Fruit fly (Drosophila melanogaster) Kc167 (cell line): ENCODE data around the gene ssp2.

ENCODE experiments used
- Myc ChIP-seq: fragments of >200 bp; optimal IDR thresholded peaks from 2 replicates; lab custom pipeline; 2017; ENCODE audit warnings: missing external identifiers
- Sin3A ChIP-seq: fragments of >200 bp; optimal IDR thresholded peaks from 2 replicates; lab custom pipeline; 2018; ENCODE audit warnings: missing external identifiers
- h ChIP-seq: fragments of >200 bp; optimal IDR thresholded peaks from 3 replicates; lab custom pipeline; 2018; ENCODE audit warnings: missing external identifiers
- insv ChIP-seq: fragments of >200 bp; optimal IDR thresholded peaks from 3 replicates; lab custom pipeline; 2018; ENCODE audit warnings: missing external identifiers
- psq ChIP-seq: fragments of >200 bp; optimal IDR thresholded peaks from 2 replicates; lab custom pipeline; 2017; ENCODE audit warnings: missing external identifiers
- ttk ChIP-seq: sonication (Bioruptor generic); optimal IDR thresholded peaks from 2 replicates; lab custom pipeline; 2017; ENCODE audit warnings: missing external identifiers

DNA sequence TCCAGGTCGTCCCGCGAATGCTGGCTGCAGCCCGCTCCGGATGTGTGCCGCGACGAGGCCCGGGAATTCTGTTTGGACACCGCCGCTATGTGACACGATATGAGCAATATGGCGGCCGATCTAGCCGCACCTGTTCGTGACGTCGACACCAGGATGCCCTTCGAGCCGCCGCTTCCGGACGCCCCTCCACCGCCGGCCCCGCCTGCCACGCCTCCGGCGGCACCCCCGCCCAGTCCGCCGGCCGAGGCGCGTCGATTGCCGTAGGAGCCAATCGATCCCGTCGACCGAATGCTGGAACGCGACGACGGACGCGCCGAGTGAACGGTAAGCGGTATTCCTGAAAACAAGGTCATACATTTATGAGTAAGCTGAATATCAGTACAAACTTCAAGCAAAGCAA is 17.5 kb downstream of the ssp2 start:
- TF ChIP-seq Myc (lab: Kevin White, UChicago), result no peak
- no peak for TF ChIP-seq insv
- TF ChIP-seq h (lab: Kevin White, UChicago), result no peak
- no peak for TF ChIP-seq ttk
- TF ChIP-seq Sin3A (lab: Kevin White, UChicago), result no peak
- no peak for TF ChIP-seq psq (lab: Kevin White, UChicago)
